Fruit fly (Drosophila melanogaster): ENCODE data around the gene ash2.

DNA sequence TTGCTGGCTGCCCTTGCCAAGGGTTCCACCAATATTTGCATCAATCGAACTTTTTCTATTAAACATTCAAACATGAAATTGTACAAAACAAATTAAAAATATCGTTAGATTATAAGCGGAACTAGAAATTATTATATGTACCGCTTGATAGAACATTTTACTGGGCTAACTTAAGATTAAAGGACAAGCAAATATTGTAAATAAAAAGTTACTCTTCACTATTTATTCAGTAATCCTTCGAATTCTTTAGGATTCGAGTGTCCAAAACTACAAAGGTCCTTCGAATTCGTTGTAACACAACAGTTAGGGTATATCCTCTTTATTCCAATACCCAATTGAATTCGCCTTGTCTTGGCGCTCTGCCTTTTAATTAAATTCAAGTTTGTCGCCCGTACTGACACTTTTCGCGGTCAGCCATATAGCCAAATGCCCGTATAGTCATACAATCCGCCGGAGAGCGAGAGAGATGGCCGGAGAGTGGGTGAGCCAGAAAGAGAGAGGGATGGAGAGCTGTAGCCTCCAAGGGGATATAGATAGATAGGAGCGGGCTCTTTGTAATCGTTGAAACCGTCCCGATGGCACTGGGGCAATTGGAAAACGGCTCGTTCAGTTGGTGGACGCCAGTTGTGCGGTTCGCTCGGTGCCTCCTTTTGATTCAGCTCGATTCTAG, 17.7 kb downstream of the ash2 start:
- TF ChIP-seq h (optimal IDR thresholded peaks at IDR 0.05) (no peak), ttk (optimal IDR thresholded peaks at IDR 0.05) (no peak), Sin3A (optimal IDR thresholded peaks at IDR 0.05) (no peak), Myc (optimal IDR thresholded peaks at IDR 0.05) (no peak), insv (optimal IDR thresholded peaks at IDR 0.05) (no peak), psq (optimal IDR thresholded peaks at IDR 0.05) (no peak)

Measured in Kc167 (cell line).